Worm (Caenorhabditis elegans) whole organism, midembryonic: Measurements from ENCODE around the gene pros-1.

ENCODE experiments used
- T22C8.4 ChIP-seq: fragments of 200-800 bp; sonication (Bioruptor generic); IDR thresholded peaks from 2 replicates; pipeline ENCODE4 v1.3.6; 2022; ENCODE audit warnings: missing genetic modification characterization, missing compliant biosample characterization
- cog-1 ChIP-seq: sonication (generic microtip); optimal IDR thresholded peaks from 2 replicates; lab custom pipeline; 2016; ENCODE audit warnings: missing genetic modification characterization, missing compliant biosample characterization
- flt-1 ChIP-seq: fragments of 200-800 bp; sonication (Bioruptor generic); IDR thresholded peaks from 2 replicates; pipeline ENCODE4 v1.3.6; 2022; ENCODE audit warnings: missing genetic modification characterization, missing compliant biosample characterization
- klf-2 ChIP-seq: fragments of 200-800 bp; sonication (Bioruptor generic); conservative IDR thresholded peaks from 2 replicates; pipeline ENCODE4 v1.3.6; 2022; ENCODE audit warnings: missing genetic modification reagents, missing genetic modification characterization, missing compliant biosample characterization
- med-1 ChIP-seq: sonication (generic microtip); optimal IDR thresholded peaks from 2 replicates; lab custom pipeline; 2017; ENCODE audit warnings: missing genetic modification characterization, mild to moderate bottlenecking, missing compliant biosample characterization, antibody characterized with exemption, missing genetic modification reagents; ENCODE audit not compliant: insufficient read depth
- ref-1 ChIP-seq: fragments of 200-800 bp; sonication (Bioruptor generic); conservative IDR thresholded peaks from 2 replicates; pipeline ENCODE4 v1.3.6; 2022; ENCODE audit warnings: missing genetic modification reagents, missing genetic modification characterization, missing compliant biosample characterization
- tab-1 ChIP-seq: fragments of 200-800 bp; sonication (Bioruptor generic); IDR thresholded peaks from 2 replicates; pipeline ENCODE4 v1.3.6; 2022; ENCODE audit warnings: missing genetic modification characterization, missing compliant biosample characterization
- ztf-23 ChIP-seq: fragments of 200-800 bp; sonication (Bioruptor generic); IDR thresholded peaks from 2 replicates; pipeline ENCODE4 v1.3.6; 2022; ENCODE audit warnings: missing genetic modification reagents, missing genetic modification characterization, missing compliant biosample characterization
- ztf-29 ChIP-seq: fragments of 200-800 bp; sonication (Bioruptor generic); IDR thresholded peaks from 2 replicates; pipeline ENCODE4 v1.3.6; 2022; ENCODE audit warnings: missing genetic modification reagents, missing genetic modification characterization, missing compliant biosample characterization

DNA sequence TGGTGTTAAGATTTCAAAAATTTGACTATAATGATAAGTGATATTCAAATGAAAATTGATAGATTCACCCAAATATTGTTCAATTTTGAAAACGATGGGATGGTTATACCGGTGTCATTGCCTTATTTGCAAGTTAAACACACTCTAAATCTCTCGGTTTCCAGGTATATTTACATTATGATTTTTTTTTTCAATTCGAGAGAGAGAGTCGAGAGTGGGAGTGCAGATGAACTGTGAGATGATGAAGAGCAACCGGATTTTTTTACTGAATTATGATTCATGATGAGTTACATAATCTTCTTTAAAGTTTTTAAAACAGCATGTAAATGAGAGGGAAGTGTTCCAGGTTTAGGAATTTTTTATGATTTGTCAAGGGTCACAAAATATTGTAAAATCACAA, 33.6 kb upstream of the pros-1 start, which contains the start of gene F44B9.10:
- no peak for TF ChIP-seq ztf-23 (GFP tag; lab: Robert Waterston, UW)
- no peak for TF ChIP-seq flt-1 (GFP tag; lab: Robert Waterston, UW)
- TF ChIP-seq ref-1: no peak
- TF ChIP-seq T22C8.4: no peak
- TF ChIP-seq med-1 (GFP tag; lab: Kevin White, UChicago): no peak
- no peak for TF ChIP-seq cog-1 (tag; lab: Kevin White, UChicago)
- no peak for TF ChIP-seq ztf-29 (GFP tag; lab: Robert Waterston, UW)
- TF ChIP-seq klf-2: no peak
- no peak for TF ChIP-seq tab-1 (GFP tag; lab: Robert Waterston, UW)
